Worm (Caenorhabditis elegans) whole organism, L4/young adult: ENCODE results near the gene F01F1.3.

Source experiments
- W03F9.2 ChIP-seq: fragments of 150-350 bp; optimal IDR thresholded peaks from 2 replicates; lab custom pipeline; 2014; ENCODE audit warnings: missing biosample characterization, missing genetic modification characterization
- dao-5 ChIP-seq: sonication (generic microtip); optimal IDR thresholded peaks from 2 replicates; lab custom pipeline; 2016; ENCODE audit warnings: missing genotype, missing genetic modification characterization, moderate library complexity, missing compliant biosample characterization
- him-1 ChIP-seq: sonication (generic microtip); optimal IDR thresholded peaks from 2 replicates; lab custom pipeline; 2016; ENCODE audit warnings: missing genotype, missing genetic modification reagents, missing genetic modification characterization, missing compliant biosample characterization

Gene F01F1.3

ce11 chrIII:5906749-5907148 lies 35.0 kb downstream of the F01F1.3 start, which contains the start of gene erd-2.2:
erd-2.2 (plus strand) TSS chrIII:5907049.
- TF ChIP-seq dao-5 (tag; lab: Kevin White, UChicago) = no peak
- TF ChIP-seq W03F9.2 (tag; lab: Kevin White, UChicago) = no peak
- no peak for TF ChIP-seq him-1

- TF ChIP-seq W03F9.2 (tag; lab: Kevin White, UChicago) (no peak), him-1 (no peak), dao-5 (tag; lab: Kevin White, UChicago) (no peak)
Measured at ce11 chrIII:5908408-5908807, 36.7 kb downstream of the F01F1.3 start, which contains the start of gene C28H8.3. C28H8.3 (plus strand) TSS chrIII:5908700.

ce11 chrIII:5914717-5915116 lies 43.0 kb downstream of the F01F1.3 start:
- TF ChIP-seq him-1 (no peak), W03F9.2 (tag; lab: Kevin White, UChicago) (no peak), dao-5 (tag; lab: Kevin White, UChicago) (no peak)

ce11 chrIII:5915926-5916325 lies 44.2 kb downstream of the F01F1.3 start:
- no peak for TF ChIP-seq him-1
- TF ChIP-seq dao-5 (tag; lab: Kevin White, UChicago) = no peak
- TF ChIP-seq W03F9.2 (tag; lab: Kevin White, UChicago) = no peak

- TF ChIP-seq dao-5 (tag; lab: Kevin White, UChicago) (no peak), him-1 (no peak), W03F9.2 (tag; lab: Kevin White, UChicago) (peak; percentile 9)
Measured at ce11 chrIII:5917365-5917958, 45.7 kb downstream of the F01F1.3 start.

ce11 chrIII:5919799-5920387 lies 48.2 kb downstream of the F01F1.3 start, which contains the start of the genes tdo-2 and C28H8.2:
tdo-2 (minus strand) TSS chrIII:5919955.
C28H8.2 (plus strand) TSS chrIII:5920322.
- TF ChIP-seq W03F9.2 (tag; lab: Kevin White, UChicago) (no peak), dao-5 (tag; lab: Kevin White, UChicago) (no peak), him-1 (no peak)

ce11 chrIII:5921067-5921678 lies 49.4 kb downstream of the F01F1.3 start:
- no peak for TF ChIP-seq W03F9.2 (tag; lab: Kevin White, UChicago)
- TF ChIP-seq dao-5 (tag; lab: Kevin White, UChicago) = no peak
- no peak for TF ChIP-seq him-1

ce11 chrIII:5922236-5922635 lies 50.5 kb downstream of the F01F1.3 start:
- TF ChIP-seq W03F9.2 (tag; lab: Kevin White, UChicago) (no peak), him-1 (no peak), dao-5 (tag; lab: Kevin White, UChicago) (no peak)
